Fruit fly (Drosophila melanogaster) ovary, adult (tissue): ENCODE data around the gene CG13405.

ENCODE experiments used
- CG17801 ChIP-seq: fragments of 200-800 bp; optimal IDR thresholded peaks from 2 replicates; lab custom pipeline; 2019; ENCODE audit warnings: missing biosample characterization, mild to moderate bottlenecking, missing genetic modification characterization, moderate library complexity; ENCODE audit not compliant: partially characterized antibody

CG13405 gene

dm6 chr3L:75232-75631 lies at the start of gene CG13405:
TSS of gene CG13405 (minus strand) at chr3L:75332.
- no peak for TF ChIP-seq CG17801 (GFP tag; lab: Kevin White, UChicago)

DNA sequence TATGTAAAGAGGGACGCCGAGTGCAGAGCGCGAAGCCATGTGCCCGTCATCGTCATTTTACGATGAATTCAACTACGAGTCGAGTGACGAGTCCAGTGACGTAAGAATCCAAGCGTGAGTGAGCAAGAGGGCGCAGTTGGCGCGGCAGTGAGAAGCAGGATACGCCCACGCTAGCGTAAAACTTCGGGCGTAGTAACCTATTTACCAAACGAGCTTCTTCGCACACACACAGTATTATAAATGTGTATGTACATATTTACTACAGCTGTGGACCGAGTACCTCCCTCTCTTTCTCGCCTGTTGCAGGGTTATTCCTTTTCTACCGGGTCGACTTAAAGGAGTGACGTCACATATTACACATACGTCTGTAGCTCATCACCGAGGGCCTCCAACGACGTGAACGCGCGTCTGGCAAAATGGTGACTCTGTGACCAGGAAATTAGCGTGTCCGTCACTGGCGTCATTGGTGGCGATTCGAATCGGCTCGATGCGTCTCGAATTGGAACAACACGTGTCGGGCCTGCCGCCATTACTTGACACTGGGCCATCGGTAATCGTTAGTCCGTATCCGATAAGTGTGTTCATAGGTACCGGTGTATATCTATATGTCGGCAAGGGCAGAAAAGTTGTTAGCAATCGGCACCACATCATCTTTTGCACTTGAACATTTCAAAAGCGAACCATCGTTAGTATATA lies 48.8 kb upstream of the CG13405 start:
- no peak for TF ChIP-seq CG17801 (GFP tag; lab: Kevin White, UChicago)

- no peak for TF ChIP-seq CG17801 (GFP tag; lab: Kevin White, UChicago)
These were observed 44.3 kb upstream of the CG13405 start for dm6 chr3L:119390-119789.

DNA sequence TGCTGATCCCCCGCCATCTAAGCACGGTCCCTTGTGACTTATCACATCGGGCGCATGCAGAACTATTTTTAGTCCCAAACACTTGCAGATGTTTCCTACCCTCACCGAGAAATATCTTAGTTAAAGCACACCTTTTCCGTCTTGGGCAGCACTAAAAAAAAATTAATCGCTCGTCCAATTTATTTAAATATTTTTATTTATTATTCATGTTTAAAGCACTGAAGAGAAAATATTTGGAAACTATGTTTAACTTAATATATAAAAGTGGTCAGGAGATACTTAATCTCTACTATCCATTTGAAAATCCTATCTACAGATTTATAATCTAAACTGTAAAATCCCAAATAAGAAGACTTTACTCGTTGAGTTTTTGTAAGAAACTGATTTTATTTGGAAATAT lies 34.8 kb upstream of the CG13405 start:
- TF ChIP-seq CG17801 (GFP tag; lab: Kevin White, UChicago), result no peak

- TF ChIP-seq CG17801 (GFP tag; lab: Kevin White, UChicago), result no peak
These were observed 33.9 kb upstream of the CG13405 start for dm6 chr3L:109058-109457.

DNA sequence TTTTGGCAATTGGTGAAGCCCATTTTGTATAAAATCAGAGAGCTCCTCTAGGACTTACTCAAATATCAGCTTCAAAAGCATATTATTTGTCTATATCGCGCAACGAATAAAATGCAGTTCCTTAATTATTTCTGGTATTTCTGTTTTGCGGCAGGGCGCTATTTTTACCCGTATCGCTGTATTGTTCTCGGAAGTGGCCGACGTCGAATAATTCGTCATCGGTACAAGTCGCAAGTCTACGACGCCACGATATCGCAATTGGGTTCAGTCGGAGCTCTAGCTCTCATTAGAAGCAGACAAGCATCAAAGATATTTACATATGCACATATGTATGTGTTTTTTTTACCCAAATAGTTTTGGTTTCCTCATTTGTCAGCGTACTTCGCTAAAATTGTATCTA lies 28.9 kb upstream of the CG13405 start:
- TF ChIP-seq CG17801 (GFP tag; lab: Kevin White, UChicago), result peak; percentile 9

dm6 chr3L:98275-98674 lies 23.1 kb upstream of the CG13405 start, which contains the start of gene CG12483:
TSS of gene CG12483 (minus strand) at chr3L:98375.
- TF ChIP-seq CG17801 (GFP tag; lab: Kevin White, UChicago), result no peak

DNA sequence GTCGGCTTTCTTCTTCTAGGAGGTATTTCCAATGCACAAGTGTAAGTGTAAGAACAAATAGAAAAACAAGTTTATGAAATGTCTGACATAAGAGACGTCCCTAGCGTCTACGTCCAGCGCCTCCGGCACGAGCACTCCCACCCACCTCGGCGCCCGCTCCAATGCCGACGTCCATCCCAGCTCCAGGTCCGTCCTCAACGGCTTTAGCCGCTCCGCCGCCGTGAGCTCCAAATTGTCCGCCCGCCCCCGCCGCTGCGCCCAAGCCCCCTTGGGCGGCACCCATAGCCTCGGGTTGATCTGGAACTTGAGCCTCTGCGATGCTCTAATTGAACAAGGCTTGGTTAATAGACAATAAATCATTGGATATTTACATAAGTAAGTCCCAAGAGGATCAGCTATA lies 22.7 kb upstream of the CG13405 start:
- TF ChIP-seq CG17801 (GFP tag; lab: Kevin White, UChicago), result no peak

DNA sequence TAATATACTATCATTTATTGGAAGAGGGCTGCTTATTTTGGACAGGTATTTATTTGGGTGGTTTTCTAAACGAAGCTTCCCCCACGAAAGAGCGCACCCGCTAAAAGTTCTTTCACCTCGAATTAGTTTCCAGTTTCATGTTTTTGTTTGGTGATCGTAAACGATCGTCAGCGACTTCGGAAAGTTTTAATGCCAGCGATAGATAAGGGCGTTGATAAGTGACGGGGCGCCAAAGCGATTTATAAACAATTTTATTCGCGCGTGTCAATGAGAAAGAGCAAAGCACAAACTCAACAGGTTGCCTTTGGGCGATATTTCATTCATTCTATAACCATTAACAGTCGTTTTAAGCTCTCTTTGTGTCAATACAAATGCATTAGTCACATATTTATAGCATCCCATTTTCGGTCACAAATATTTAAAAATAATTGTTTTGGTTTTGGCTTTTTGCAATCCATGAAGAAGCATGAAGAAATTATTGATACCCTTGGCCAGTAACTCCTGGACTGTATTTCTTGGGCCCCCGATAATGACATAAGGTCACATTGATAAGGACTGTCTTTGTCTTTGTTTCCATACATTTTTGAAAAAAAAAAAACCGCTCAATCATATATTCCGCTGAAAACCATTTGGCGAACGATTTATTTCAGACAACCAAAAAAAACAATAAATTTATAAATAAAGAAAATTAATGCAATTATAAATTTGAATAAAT lies 20.4 kb upstream of the CG13405 start:
- no peak for TF ChIP-seq CG17801 (GFP tag; lab: Kevin White, UChicago)

- TF ChIP-seq CG17801 (GFP tag; lab: Kevin White, UChicago), result no peak
These were observed 19.7 kb upstream of the CG13405 start for dm6 chr3L:94866-95265.

DNA sequence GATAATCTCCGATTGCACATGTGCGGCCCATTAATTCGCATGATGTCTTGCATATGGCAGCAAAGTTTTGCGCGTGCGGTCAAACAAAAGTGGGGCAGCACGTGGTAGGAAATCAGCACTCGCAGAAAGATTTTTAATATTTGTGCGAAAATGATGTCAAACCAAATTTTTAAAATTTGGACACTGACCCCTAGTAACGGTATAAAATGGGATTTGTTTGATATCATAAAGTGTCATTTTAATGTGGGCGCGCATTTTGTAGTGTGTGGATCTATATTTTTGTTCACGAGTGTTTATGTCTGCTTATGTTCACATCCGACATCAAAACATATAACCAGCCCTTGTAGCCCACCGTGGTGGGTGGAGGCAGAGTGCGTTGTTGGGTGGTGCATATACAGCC lies 18.9 kb upstream of the CG13405 start:
- TF ChIP-seq CG17801 (GFP tag; lab: Kevin White, UChicago), result peak; percentile 74

DNA sequence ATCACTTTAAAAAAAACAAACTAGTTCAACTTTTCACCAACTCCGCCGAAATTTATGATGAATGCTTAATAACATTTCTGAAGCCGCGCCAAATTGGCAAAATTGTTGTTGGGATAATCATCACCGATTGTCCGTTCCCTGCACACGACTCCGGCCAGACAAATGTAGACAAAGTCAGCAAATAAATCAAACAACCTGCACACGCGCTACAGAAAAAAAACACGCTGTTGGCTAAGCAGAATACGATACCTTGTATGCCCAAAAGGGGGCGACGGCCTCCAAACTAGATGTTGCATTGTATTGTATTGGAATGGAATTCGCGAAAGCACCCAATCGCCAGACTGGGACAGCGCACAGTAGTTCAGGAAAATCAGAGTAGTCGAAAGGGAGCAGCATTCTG lies 18.4 kb upstream of the CG13405 start:
- TF ChIP-seq CG17801 (GFP tag; lab: Kevin White, UChicago), result no peak

- peak; percentile 44 for TF ChIP-seq CG17801 (GFP tag; lab: Kevin White, UChicago)
These were observed 16.8 kb upstream of the CG13405 start for dm6 chr3L:91933-92332.

dm6 chr3L:90885-91284 lies 15.8 kb upstream of the CG13405 start:
- TF ChIP-seq CG17801 (GFP tag; lab: Kevin White, UChicago), result no peak

DNA sequence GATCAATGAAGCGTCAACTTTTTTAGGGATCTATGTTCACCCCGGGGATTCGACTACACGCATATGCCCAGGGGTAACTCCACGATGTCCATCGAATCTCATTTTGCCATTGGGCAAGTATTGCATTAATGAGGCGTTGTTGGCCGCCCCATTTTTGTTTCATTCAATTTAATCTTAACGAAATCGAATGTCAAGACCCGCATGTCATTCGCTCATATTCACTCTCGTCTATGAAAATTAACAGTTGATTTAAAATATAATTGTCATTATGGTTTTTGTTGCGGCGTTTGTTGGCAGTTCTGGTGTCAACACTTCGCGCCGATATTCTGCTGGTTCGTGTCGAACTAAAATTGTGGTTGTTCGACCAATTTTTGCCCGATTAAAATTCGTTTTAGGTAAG lies 11.8 kb upstream of the CG13405 start:
- no peak for TF ChIP-seq CG17801 (GFP tag; lab: Kevin White, UChicago)

dm6 chr3L:85204-85811 lies 10.2 kb upstream of the CG13405 start:
- TF ChIP-seq CG17801 (GFP tag; lab: Kevin White, UChicago), result no peak
